Fruit fly (Drosophila melanogaster) whole organism, pupa: ENCODE results near the gene Osi12.

Source experiments
- CG10348 ChIP-seq: fragments of 200-800 bp; sonication (Bioruptor generic); IDR thresholded peaks from 2 replicates; pipeline ENCODE4 v1.3.6; 2022; ENCODE audit warnings: missing biosample characterization, missing genetic modification characterization
- CG12605 ChIP-seq: fragments of 200-800 bp; sonication (Bioruptor generic); IDR thresholded peaks from 2 replicates; pipeline ENCODE4 v1.3.6; 2022; ENCODE audit warnings: missing biosample characterization, missing genetic modification characterization
- CG13204 ChIP-seq: fragments of 200-800 bp; sonication (Bioruptor generic); optimal IDR thresholded peaks from 2 replicates; lab custom pipeline; 2018; ENCODE audit warnings: missing biosample characterization, mild to moderate bottlenecking, missing genetic modification characterization, moderate library complexity
- CG14655 ChIP-seq: fragments of 200-800 bp; sonication (Bioruptor generic); optimal IDR thresholded peaks from 3 replicates; lab custom pipeline; 2017; ENCODE audit warnings: mild to moderate bottlenecking, missing biosample characterization, missing genetic modification reagents, missing genetic modification characterization
- CG15710 ChIP-seq: fragments of 200-800 bp; sonication (Bioruptor generic); optimal IDR thresholded peaks from 2 replicates; lab custom pipeline; 2018; ENCODE audit warnings: missing biosample characterization, mild to moderate bottlenecking, missing genetic modification characterization, moderate library complexity
- CG17806 ChIP-seq: fragments of 200-800 bp; sonication (Bioruptor generic); optimal IDR thresholded peaks from 2 replicates; lab custom pipeline; 2018; ENCODE audit warnings: missing biosample characterization, mild to moderate bottlenecking, missing genetic modification characterization, moderate library complexity
- CG32121 ChIP-seq: fragments of 200-800 bp; sonication (Bioruptor generic); IDR thresholded peaks from 2 replicates; pipeline ENCODE4 v1.3.6; 2022; ENCODE audit warnings: missing biosample characterization, missing genetic modification characterization
- CG34367 ChIP-seq: fragments of 200-800 bp; sonication (Bioruptor generic); optimal IDR thresholded peaks from 2 replicates; lab custom pipeline; 2018; ENCODE audit warnings: missing biosample characterization, mild to moderate bottlenecking, missing genetic modification characterization
- CG4496 ChIP-seq: fragments of 200-800 bp; sonication (Bioruptor generic); IDR thresholded peaks from 3 replicates; pipeline ENCODE4 v1.3.6; 2022; ENCODE audit warnings: missing biosample characterization, missing genetic modification characterization
- CG8159 ChIP-seq: fragments of 200-800 bp; sonication (Bioruptor generic); optimal IDR thresholded peaks from 3 replicates; lab custom pipeline; 2018; ENCODE audit warnings: missing biosample characterization, mild to moderate bottlenecking, missing genetic modification characterization, moderate library complexity
- CG8301 ChIP-seq: fragments of 200-800 bp; sonication (Bioruptor generic); optimal IDR thresholded peaks from 2 replicates; lab custom pipeline; 2018; ENCODE audit warnings: missing biosample characterization, mild to moderate bottlenecking, missing genetic modification characterization
- CG9948 ChIP-seq: fragments of 200-800 bp; sonication (Bioruptor generic); optimal IDR thresholded peaks from 2 replicates; lab custom pipeline; 2018; ENCODE audit warnings: missing biosample characterization, mild to moderate bottlenecking, missing genetic modification characterization, moderate library complexity
- D1 ChIP-seq: fragments of 200-800 bp; sonication (Bioruptor generic); optimal IDR thresholded peaks from 2 replicates; lab custom pipeline; 2018; ENCODE audit warnings: missing biosample characterization, mild to moderate bottlenecking, missing genetic modification characterization, moderate library complexity
- EcR ChIP-seq: fragments of 200-800 bp; sonication (Bioruptor generic); optimal IDR thresholded peaks from 3 replicates; lab custom pipeline; 2019; ENCODE audit warnings: missing biosample characterization, missing genetic modification characterization, mild to moderate bottlenecking, moderate library complexity, missing genetic modification reagents
- Ets98B ChIP-seq: fragments of 200-800 bp; sonication (Bioruptor generic); IDR thresholded peaks from 2 replicates; pipeline ENCODE4 v1.3.6; 2022; ENCODE audit warnings: missing biosample characterization, missing genetic modification characterization
- Pif1A ChIP-seq: fragments of 200-800 bp; sonication (Bioruptor generic); optimal IDR thresholded peaks from 3 replicates; lab custom pipeline; 2016; ENCODE audit warnings: missing biosample characterization, missing genetic modification characterization
- Pif1B ChIP-seq: fragments of 200-800 bp; sonication (Bioruptor generic); optimal IDR thresholded peaks from 3 replicates; lab custom pipeline; 2016; ENCODE audit warnings: missing biosample characterization, missing genetic modification characterization
- Snoo ChIP-seq: fragments of 200-800 bp; sonication (Bioruptor generic); optimal IDR thresholded peaks from 3 replicates; lab custom pipeline; 2017; ENCODE audit warnings: missing biosample characterization, mild to moderate bottlenecking, missing genetic modification characterization, inconsistent platforms
- fd96Ca ChIP-seq: fragments of 200-800 bp; sonication (Bioruptor generic); IDR thresholded peaks from 3 replicates; pipeline ENCODE4 v1.3.6; 2022; ENCODE audit warnings: missing biosample characterization, missing genetic modification characterization
- gl ChIP-seq: fragments of 200-800 bp; sonication (Bioruptor generic); optimal IDR thresholded peaks from 2 replicates; lab custom pipeline; 2018; ENCODE audit warnings: missing biosample characterization, mild to moderate bottlenecking, missing genetic modification characterization
- rn ChIP-seq: fragments of 200-800 bp; sonication (Bioruptor generic); IDR thresholded peaks from 2 replicates; pipeline ENCODE4 v1.3.6; 2022; ENCODE audit warnings: missing biosample characterization, missing genetic modification characterization

Osi12 gene

DNA sequence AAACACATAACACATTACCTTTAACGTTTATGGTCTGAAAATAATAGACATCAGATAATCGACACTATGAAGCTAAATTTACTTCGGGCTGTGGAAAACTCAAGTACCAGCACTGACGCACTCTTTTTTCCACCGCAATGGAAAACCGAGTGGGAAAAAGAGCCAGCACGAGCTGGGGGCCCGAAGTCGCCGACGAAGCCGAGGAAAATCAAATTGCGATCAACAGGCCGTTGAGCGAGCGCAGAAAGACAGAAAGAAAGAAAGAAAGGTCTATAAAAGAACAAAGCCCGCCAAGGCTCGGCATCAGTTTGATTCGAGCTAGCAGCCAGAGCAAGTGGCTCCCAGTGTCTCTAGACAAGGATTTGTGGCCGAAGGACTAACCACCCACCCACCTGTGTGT is at the start of gene Osi12:
Gene Osi12, plus strand, starts transcription at position 301 of the 400 bp plus-strand sequence.
- TF ChIP-seq CG9948 (tag; lab: Kevin White, UChicago) (no peak), EcR (GFP tag; lab: Kevin White, UChicago) (no peak), CG17806 (no peak), Snoo (no peak), fd96Ca (no peak), CG4496 (no peak), CG14655 (GFP tag; lab: Kevin White, UChicago) (no peak), CG13204 (GFP tag; lab: Kevin White, UChicago) (no peak), rn (GFP tag; lab: Robert Waterston, UW) (no peak), CG32121 (no peak), D1 (tag; lab: Kevin White, UChicago) (no peak), CG12605 (no peak), CG15710 (tag; lab: Kevin White, UChicago) (no peak), Ets98B (GFP tag; lab: Robert Waterston, UW) (no peak), CG8301 (tag; lab: Kevin White, UChicago) (no peak), CG8159 (tag; lab: Kevin White, UChicago) (no peak), Pif1A (GFP tag; lab: Kevin White, UChicago) (no peak), gl (tag; lab: Kevin White, UChicago) (no peak), CG34367 (tag; lab: Kevin White, UChicago) (no peak)
- TF ChIP-seq, all 21 proteins: peak for 0

DNA sequence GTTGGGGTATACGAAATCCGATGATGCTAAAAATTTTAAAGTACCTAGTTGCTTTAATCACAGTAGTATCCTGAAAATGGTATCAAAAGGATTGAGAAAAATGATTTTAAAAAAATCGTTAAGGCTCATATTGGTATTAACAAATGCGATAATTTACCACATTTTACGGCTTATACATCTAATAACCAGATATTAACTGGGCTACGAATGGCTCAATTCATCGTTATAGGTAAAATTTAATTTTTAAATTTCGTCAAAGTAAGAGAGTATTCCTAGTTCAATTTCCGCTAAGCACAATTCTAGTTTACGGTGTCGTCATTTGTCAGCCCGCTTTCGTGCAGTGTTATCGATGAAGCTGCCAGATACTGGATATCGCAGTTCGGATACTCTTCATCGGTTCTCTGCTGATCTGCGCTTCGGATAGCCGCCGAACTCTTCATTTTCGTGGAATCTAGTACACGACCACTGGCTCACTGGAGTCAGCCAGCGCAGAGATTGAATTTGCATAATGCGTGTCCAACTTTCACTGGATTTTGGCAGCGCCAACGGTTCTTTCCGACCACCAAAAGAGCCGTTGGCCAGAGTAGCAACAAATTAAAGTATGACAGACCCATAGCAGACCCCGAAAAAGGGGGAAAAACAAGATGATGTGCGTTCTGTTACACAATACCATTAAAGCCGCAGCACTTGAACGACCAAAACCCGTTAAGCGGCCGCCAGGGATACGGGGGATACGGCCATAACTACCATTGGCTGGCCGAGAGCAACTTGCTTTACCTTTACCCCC is 49.1 kb upstream of the Osi12 start:
- TF ChIP-seq CG9948 (tag; lab: Kevin White, UChicago) (no peak), CG13204 (GFP tag; lab: Kevin White, UChicago) (peak; percentile 46), Ets98B (GFP tag; lab: Robert Waterston, UW) (no peak), CG8301 (tag; lab: Kevin White, UChicago) (peak; percentile 38), rn (GFP tag; lab: Robert Waterston, UW) (no peak), CG17806 (no peak), Pif1B (GFP tag; lab: Kevin White, UChicago) (no peak), Snoo (no peak), CG34367 (tag; lab: Kevin White, UChicago) (no peak), fd96Ca (no peak), CG14655 (GFP tag; lab: Kevin White, UChicago) (peak; percentile 31), CG32121 (no peak)

DNA sequence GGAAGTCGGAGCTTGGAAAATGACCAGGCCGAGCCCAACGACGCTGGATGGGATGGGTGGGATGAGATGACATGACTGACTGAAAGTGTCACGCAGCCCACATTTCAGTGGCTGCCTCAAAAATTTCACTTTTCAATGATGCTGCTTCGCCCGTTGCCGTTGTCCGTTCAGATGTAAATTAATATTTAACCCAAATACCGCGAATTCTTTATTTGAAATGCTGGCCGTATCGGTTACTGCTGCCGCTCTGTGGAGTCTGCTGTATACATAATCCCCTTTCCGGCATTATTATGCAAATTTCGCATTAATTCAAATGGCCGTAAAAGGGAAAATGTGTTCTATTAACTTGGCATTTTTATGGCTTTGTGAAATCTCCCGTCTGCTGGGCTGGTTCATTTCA is 48.0 kb upstream of the Osi12 start:
- TF ChIP-seq EcR (GFP tag; lab: Kevin White, UChicago) (no peak), CG8159 (tag; lab: Kevin White, UChicago) (no peak), Snoo (no peak), fd96Ca (no peak), CG32121 (no peak), CG4496 (no peak), Pif1B (GFP tag; lab: Kevin White, UChicago) (no peak), gl (tag; lab: Kevin White, UChicago) (no peak), CG10348 (no peak)

DNA sequence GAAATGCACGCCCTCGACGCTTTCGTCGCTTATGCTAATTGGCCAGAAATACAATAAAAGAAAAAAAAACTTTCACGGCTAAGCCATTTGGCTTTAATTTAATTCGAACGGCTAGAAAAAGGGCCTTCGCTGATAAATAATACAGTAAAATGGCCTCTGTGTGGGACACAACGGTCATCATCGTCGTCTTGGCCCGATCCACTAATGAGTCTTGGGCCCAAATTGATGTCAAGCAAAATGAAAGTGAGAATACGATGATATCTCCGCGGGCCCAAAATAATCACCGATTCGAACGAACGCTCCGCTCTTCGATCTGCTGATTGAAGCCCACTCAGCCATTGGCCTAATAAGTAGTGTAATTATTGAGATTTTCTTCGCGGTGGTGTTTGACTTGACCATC is 46.9 kb upstream of the Osi12 start:
- no peak for TF ChIP-seq CG10348
- TF ChIP-seq CG4496 = no peak
- TF ChIP-seq CG8159 (tag; lab: Kevin White, UChicago) = no peak
- TF ChIP-seq, all 21 proteins: peak for 0

DNA sequence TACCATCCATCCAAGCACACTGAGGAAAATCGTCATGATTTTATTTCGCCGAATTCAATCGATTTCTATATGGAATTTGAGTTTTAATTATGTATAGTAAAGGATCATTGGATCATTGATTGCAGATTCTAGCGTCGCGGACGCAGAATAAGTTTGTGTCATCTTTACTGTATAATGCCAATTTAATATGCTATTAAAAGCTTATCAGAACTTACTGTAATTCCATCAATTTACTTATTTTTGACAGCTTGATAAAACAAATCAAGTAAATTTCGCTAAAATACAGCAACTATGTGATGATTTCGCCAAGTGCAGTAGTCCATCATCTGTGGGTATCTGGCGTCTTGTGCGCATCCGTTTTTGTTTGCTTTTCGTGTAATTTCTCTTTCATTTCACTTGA is 45.2 kb upstream of the Osi12 start:
- peak; percentile 29 for TF ChIP-seq CG8301 (tag; lab: Kevin White, UChicago)
- no peak for TF ChIP-seq gl (tag; lab: Kevin White, UChicago)
- TF ChIP-seq CG14655 (GFP tag; lab: Kevin White, UChicago) = peak; percentile 20

DNA sequence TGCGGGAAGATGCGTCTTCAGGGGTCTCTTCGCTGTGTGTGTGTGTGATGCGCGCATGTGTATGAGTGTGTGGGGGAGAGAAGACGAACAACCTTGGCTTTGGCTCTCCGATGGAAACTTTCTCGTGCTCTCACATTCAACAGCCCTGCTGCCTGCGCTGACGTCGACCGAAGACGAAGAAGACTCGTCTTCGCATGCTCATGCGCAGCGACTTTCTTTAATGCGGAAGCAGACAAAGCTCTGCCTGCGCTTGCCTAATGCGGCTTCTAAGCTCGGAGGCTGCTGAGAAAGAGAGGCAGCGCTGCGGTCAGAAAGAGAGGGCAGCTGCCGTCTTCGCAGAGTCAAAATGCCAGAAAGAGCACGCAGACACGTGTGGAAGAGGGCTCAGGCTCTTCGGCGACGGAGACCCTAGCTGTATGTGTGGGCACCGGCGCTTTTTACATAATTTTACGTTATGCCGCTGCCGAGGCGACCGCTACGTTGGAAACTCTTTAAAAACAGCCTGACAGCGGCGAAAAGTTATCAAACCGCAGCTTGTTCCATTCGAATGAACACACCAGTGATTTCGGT is 44.1 kb upstream of the Osi12 start, which contains the start of gene Osi6:
Gene Osi6, plus strand, starts transcription at position 520 of the 570 bp plus-strand sequence.
- no peak for TF ChIP-seq CG10348
- TF ChIP-seq Pif1B (GFP tag; lab: Kevin White, UChicago) = no peak
- no peak for TF ChIP-seq CG9948 (tag; lab: Kevin White, UChicago)
- no peak for TF ChIP-seq CG34367 (tag; lab: Kevin White, UChicago)
- TF ChIP-seq fd96Ca = no peak
- no peak for TF ChIP-seq CG8301 (tag; lab: Kevin White, UChicago)
- TF ChIP-seq Snoo = no peak
- TF ChIP-seq CG15710 (tag; lab: Kevin White, UChicago) = no peak
- TF ChIP-seq CG17806 = no peak
- no peak for TF ChIP-seq gl (tag; lab: Kevin White, UChicago)
- TF ChIP-seq CG13204 (GFP tag; lab: Kevin White, UChicago) = no peak
- TF ChIP-seq CG32121 = no peak
- TF ChIP-seq EcR (GFP tag; lab: Kevin White, UChicago) = no peak
- no peak for TF ChIP-seq CG14655 (GFP tag; lab: Kevin White, UChicago)
- TF ChIP-seq CG12605 = no peak
- TF ChIP-seq rn (GFP tag; lab: Robert Waterston, UW) = no peak
- no peak for TF ChIP-seq D1 (tag; lab: Kevin White, UChicago)
- TF ChIP-seq Pif1A (GFP tag; lab: Kevin White, UChicago) = no peak
